Worm (Caenorhabditis elegans) whole organism, L4 larva: ENCODE measurements around the gene ptr-6.

Experiments used
- aly-2 ChIP-seq: sonication (generic microtip); optimal IDR thresholded peaks from 2 replicates; lab custom pipeline; 2018; ENCODE audit warnings: missing biosample characterization, missing genetic modification characterization
- lin-13 ChIP-seq: fragments of 150-350 bp; optimal IDR thresholded peaks from 2 replicates; lab custom pipeline; 2014; ENCODE audit warnings: missing biosample characterization, missing genetic modification reagents, missing genetic modification characterization
- lin-15B ChIP-seq: fragments of 150-350 bp; sonication (generic microtip); optimal IDR thresholded peaks from 3 replicates; lab custom pipeline; 2014; ENCODE audit warnings: missing biosample characterization, missing genetic modification characterization
- nhr-237 ChIP-seq: sonication (generic microtip); optimal IDR thresholded peaks from 2 replicates; lab custom pipeline; 2017; ENCODE audit warnings: missing biosample characterization, missing genetic modification characterization

- TF ChIP-seq nhr-237 (tag; lab: Kevin White, UChicago) (no peak), lin-13 (no peak), lin-15B (tag; lab: Kevin White, UChicago) (no peak), aly-2 (tag; lab: Kevin White, UChicago) (no peak)
Measured at ce11 chrII:5218349-5218748, 28.3 kb downstream of the ptr-6 start.
